Worm (Caenorhabditis elegans): ENCODE results near the gene Y94H6A.7.

The Y94H6A.7 gene

DNA sequence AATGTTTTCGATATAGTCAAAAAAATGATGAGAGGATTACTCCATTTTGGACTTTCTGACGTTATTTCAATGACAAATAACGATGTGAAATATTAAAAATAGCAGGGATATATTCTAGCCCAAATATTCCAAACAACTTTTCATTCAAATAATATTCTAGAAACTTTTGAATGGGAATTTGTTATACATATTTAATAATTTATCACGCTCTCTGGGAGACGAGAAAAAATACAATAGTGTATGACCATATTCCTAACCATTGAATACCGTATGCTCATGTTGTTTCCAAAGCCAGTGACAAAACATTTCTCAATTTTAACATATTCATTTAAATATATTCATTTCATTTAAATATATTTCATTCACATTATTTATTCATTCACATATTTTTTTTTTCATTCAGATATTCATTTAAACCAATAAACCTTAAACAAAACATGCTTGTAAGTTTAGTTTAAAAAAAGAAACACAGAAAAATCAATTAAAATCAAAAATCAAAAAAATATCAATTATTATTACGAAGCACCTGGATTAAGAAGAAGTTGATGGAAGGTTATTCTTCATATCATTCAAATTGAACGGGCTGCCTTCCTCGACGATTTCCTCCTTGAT, 6.7 kb downstream of the Y94H6A.7 start (continued):
- peak; percentile 85; the same call in 1 of the 2 replicates for TF ChIP-seq pha-4 (GFP tag; IDR thresholded peaks at IDR 0.05)
- TF ChIP-seq pha-4 (tag; optimal IDR thresholded peaks at IDR 0.05): no peak
- 0 out of 2 replicates have a peak, but pooled peaks have one; percentile 63 for TF ChIP-seq dmd-8 (GFP tag; IDR thresholded peaks at IDR 0.05)
- TF ChIP-seq unc-62 (GFP tag; optimal IDR thresholded peaks at IDR 0.05 in 1 of 2): no peak
- no peak for TF ChIP-seq unc-62 (tag; optimal IDR thresholded peaks at IDR 0.05)
- no peak for TF ChIP-seq F10B5.3 (tag; optimal IDR thresholded peaks at IDR 0.05)
- no peak for TF ChIP-seq hif-1 (tag; optimal IDR thresholded peaks at IDR 0.05)
- TF ChIP-seq Y5F2A.4 (GFP tag; optimal IDR thresholded peaks at IDR 0.05): no peak
- TF ChIP-seq mes-2 (tag; optimal IDR thresholded peaks at IDR 0.05; ENCODE audit: poor library complexity, severe bottlenecking): no peak
- TF ChIP-seq unc-39 (tag; optimal IDR thresholded peaks at IDR 0.05): no peak
- peak; percentile 92 for TF ChIP-seq mep-1 (tag; optimal IDR thresholded peaks at IDR 0.05)
- TF ChIP-seq T26A8.4 (GFP tag; IDR thresholded peaks at IDR 0.05): no peak; the same call in none of the 2 replicates
- no peak for TF ChIP-seq rbr-2 (tag; optimal IDR thresholded peaks at IDR 0.05)
- TF ChIP-seq aly-2 (tag; optimal IDR thresholded peaks at IDR 0.05): no peak
- no peak for TF ChIP-seq unc-130 (GFP tag; optimal IDR thresholded peaks at IDR 0.05)
- TF ChIP-seq zfp-3 (GFP tag; conservative IDR thresholded peaks at IDR 0.05): peak; percentile 99
- peak; percentile 23 for TF ChIP-seq aha-1 (tag)
- TF ChIP-seq F44E2.7 (GFP tag; IDR thresholded peaks at IDR 0.05): no peak
- peak; percentile 17 for TF ChIP-seq hlh-11 (tag; optimal IDR thresholded peaks at IDR 0.05)
- TF ChIP-seq ceh-32 (tag; optimal IDR thresholded peaks at IDR 0.05; ENCODE audit: poor library complexity): no peak
- TF ChIP-seq ZK546.5 (tag; optimal IDR thresholded peaks at IDR 0.05): no peak
- TF ChIP-seq php-3 (GFP tag; IDR thresholded peaks at IDR 0.05): peak; percentile 69
- no peak for TF ChIP-seq daf-12 (tag; optimal IDR thresholded peaks at IDR 0.05)
- TF ChIP-seq nhr-11 (tag; optimal IDR thresholded peaks at IDR 0.05): no peak
- TF ChIP-seq ceh-28 (tag; optimal IDR thresholded peaks at IDR 0.05): no peak
- peak in 1 of 2 experiments; percentile 74 for TF ChIP-seq lsy-2 (tag; optimal IDR thresholded peaks at IDR 0.05)
- TF ChIP-seq vab-7 (GFP tag; IDR thresholded peaks at IDR 0.05): no peak
- TF ChIP-seq egl-27 (tag; optimal IDR thresholded peaks at IDR 0.05): no peak
- peak; percentile 5 for TF ChIP-seq nhr-111 (GFP tag; optimal IDR thresholded peaks at IDR 0.05)
- TF ChIP-seq sdz-12 (GFP tag; optimal IDR thresholded peaks at IDR 0.05): no peak

ce11 chrIV:2708329-2708965, 7.9 kb downstream of the Y94H6A.7 start:
- TF ChIP-seq F44E2.7 (GFP tag; IDR thresholded peaks at IDR 0.05) (no peak), nhr-77 (tag; optimal IDR thresholded peaks at IDR 0.05) (no peak), Y5F2A.4 (GFP tag; optimal IDR thresholded peaks at IDR 0.05) (no peak), T26A8.4 (GFP tag; IDR thresholded peaks at IDR 0.05) (peak; percentile 62), aha-1 (tag) (peak; percentile 94), duxl-1 (tag; optimal IDR thresholded peaks at IDR 0.05; ENCODE audit: poor library complexity) (peak; percentile 75), mxl-2 (GFP tag; conservative IDR thresholded peaks at IDR 0.05) (no peak; the same call in 1 of the 2 replicates), dve-1 (tag; optimal IDR thresholded peaks at IDR 0.05; ENCODE audit: insufficient read depth) (peak; percentile 87), skn-1 (tag; optimal IDR thresholded peaks at IDR 0.05) (no peak), mep-1 (tag; optimal IDR thresholded peaks at IDR 0.05) (peak; percentile 91), jun-1 (tag; optimal IDR thresholded peaks at IDR 0.05) (peak; percentile 3), nhr-11 (tag; optimal IDR thresholded peaks at IDR 0.05) (peak; percentile 40), lin-1 (GFP tag; IDR thresholded peaks at IDR 0.05) (peak; percentile 59; the same call in 1 of the 2 replicates), tra-1 (GFP tag; IDR thresholded peaks at IDR 0.05) (peak; percentile 56; the same call in 1 of the 2 replicates), nhr-111 (GFP tag; optimal IDR thresholded peaks at IDR 0.05) (no peak), cey-2 (tag; optimal IDR thresholded peaks at IDR 0.05; ENCODE audit: borderline replicate concordance, insufficient read depth) (no peak), ceh-44 (GFP tag; IDR thresholded peaks at IDR 0.05) (0 out of 2 replicates have a peak, but pooled peaks have one; percentile 44), vab-7 (GFP tag; IDR thresholded peaks at IDR 0.05) (peak; percentile 40; the same call in 1 of the 2 replicates), zag-1 (tag; optimal IDR thresholded peaks at IDR 0.05) (no peak), ceh-20 (GFP tag; IDR thresholded peaks at IDR 0.05) (peak; percentile 79), egl-43 (GFP tag; IDR thresholded peaks at IDR 0.05) (peak; percentile 78), lim-7 (GFP tag; IDR thresholded peaks at IDR 0.05) (0 out of 2 replicates have a peak, but pooled peaks have one; percentile 41), lin-38 (GFP tag; IDR thresholded peaks at IDR 0.05) (peak; percentile 69), ceh-82 (tag; optimal IDR thresholded peaks at IDR 0.05) (no peak), ceh-62 (tag; optimal IDR thresholded peaks at IDR 0.05) (no peak), aly-2 (tag; optimal IDR thresholded peaks at IDR 0.05) (no peak), dmd-9 (GFP tag; IDR thresholded peaks at IDR 0.05) (0 out of 2 replicates have a peak, but pooled peaks have one; percentile 10)

Measured in whole organism, L4 larva.